Fruit fly (Drosophila melanogaster) S2 (cell line): ENCODE measurements around the gene Qsox3.

Source experiments
- CG8478 ChIP-seq: fragments of >200 bp; optimal IDR thresholded peaks from 2 replicates; lab custom pipeline; 2018
- CTCF ChIP-seq, 2 experiments: fragments of >200 bp; optimal IDR thresholded peaks; 2 replicates each; lab custom pipeline; 2018

dm6 chr3R:21874982-21875466 is 36.6 kb upstream of the Qsox3 start, which contains the start of gene CG6656:
- no peak for TF ChIP-seq CG8478 (lab: Kevin White, UChicago)
- TF ChIP-seq CTCF (optimal IDR thresholded peaks at IDR 0.05; lab: Kevin White, UChicago) = no peak
